Fruit fly (Drosophila melanogaster) whole organism, adult: ENCODE results near the gene polybromo.

ENCODE experiments used
- CG11617 ChIP-seq: fragments of 200-800 bp; sonication (Bioruptor generic); optimal IDR thresholded peaks from 2 replicates; lab custom pipeline; 2017; ENCODE audit warnings: mild to moderate bottlenecking, missing biosample characterization, missing genetic modification reagents, missing genetic modification characterization
- CG12768 ChIP-seq: fragments of 200-800 bp; sonication (Bioruptor generic); optimal IDR thresholded peaks from 2 replicates; lab custom pipeline; 2017; ENCODE audit warnings: missing biosample characterization, missing genetic modification characterization, mild to moderate bottlenecking, moderate library complexity, missing genetic modification reagents
- CG14711 ChIP-seq: fragments of 200-800 bp; sonication (Bioruptor generic); optimal IDR thresholded peaks from 2 replicates; lab custom pipeline; 2018; ENCODE audit warnings: missing biosample characterization, mild to moderate bottlenecking, missing genetic modification characterization, moderate library complexity
- CG1620 ChIP-seq: fragments of 200-800 bp; sonication (Bioruptor generic); optimal IDR thresholded peaks from 2 replicates; lab custom pipeline; 2016; ENCODE audit warnings: missing biosample characterization, missing genetic modification characterization
- CG33017 ChIP-seq: fragments of 200-800 bp; sonication (Bioruptor generic); optimal IDR thresholded peaks from 2 replicates; lab custom pipeline; 2018; ENCODE audit warnings: missing biosample characterization, mild to moderate bottlenecking, missing genetic modification characterization, moderate library complexity
- CG5204 ChIP-seq: fragments of 200-800 bp; sonication (Bioruptor generic); optimal IDR thresholded peaks from 2 replicates; lab custom pipeline; 2016; ENCODE audit warnings: missing biosample characterization, missing genetic modification characterization
- CG7045 ChIP-seq: fragments of 200-800 bp; sonication (Bioruptor generic); optimal IDR thresholded peaks from 2 replicates; lab custom pipeline; 2017; ENCODE audit warnings: missing biosample characterization, mild to moderate bottlenecking, missing genetic modification characterization
- CG7101 ChIP-seq: fragments of 200-800 bp; sonication (Bioruptor generic); optimal IDR thresholded peaks from 2 replicates; lab custom pipeline; 2018; ENCODE audit warnings: missing biosample characterization, mild to moderate bottlenecking, missing genetic modification characterization, moderate library complexity
- Clk ChIP-seq: fragments of 200-800 bp; sonication (Bioruptor generic); optimal IDR thresholded peaks from 2 replicates; lab custom pipeline; 2017; ENCODE audit warnings: missing biosample characterization, missing genetic modification characterization
- Crg-1 ChIP-seq: fragments of 200-800 bp; sonication (Bioruptor generic); optimal IDR thresholded peaks from 2 replicates; lab custom pipeline; 2016; ENCODE audit warnings: missing biosample characterization, missing genetic modification characterization
- Hr96 ChIP-seq: fragments of 200-800 bp; sonication (Bioruptor generic); optimal IDR thresholded peaks from 2 replicates; lab custom pipeline; 2016; ENCODE audit warnings: missing biosample characterization, missing genetic modification characterization
- Mnt ChIP-seq: fragments of 200-800 bp; sonication (Bioruptor generic); optimal IDR thresholded peaks from 2 replicates; lab custom pipeline; 2016; ENCODE audit warnings: missing biosample characterization, mild to moderate bottlenecking, missing genetic modification characterization
- bab1 ChIP-seq: fragments of 200-800 bp; sonication (Bioruptor generic); optimal IDR thresholded peaks from 3 replicates; lab custom pipeline; 2019; ENCODE audit warnings: missing biosample characterization, mild to moderate bottlenecking, missing genetic modification characterization, moderate library complexity
- cic ChIP-seq: fragments of 200-800 bp; sonication (Bioruptor generic); optimal IDR thresholded peaks from 2 replicates; lab custom pipeline; 2017; ENCODE audit warnings: missing biosample characterization, mild to moderate bottlenecking, missing genetic modification characterization, moderate library complexity
- cnc ChIP-seq, 2 experiments: fragments of >200 bp; optimal IDR thresholded peaks; 2 replicates each; lab custom pipeline; 2017
- kay ChIP-seq: fragments of 200-800 bp; sonication (Bioruptor generic); peaks from one replicate; lab custom pipeline; 2016; ENCODE audit warnings: missing biosample characterization, missing genetic modification characterization, borderline replicate concordance
- ovo ChIP-seq: fragments of 200-800 bp; sonication (Bioruptor generic); optimal IDR thresholded peaks from 2 replicates; lab custom pipeline; 2016; ENCODE audit warnings: missing biosample characterization, missing genetic modification characterization
- pad ChIP-seq: fragments of 200-800 bp; sonication (Bioruptor generic); optimal IDR thresholded peaks from 3 replicates; lab custom pipeline; 2017; ENCODE audit warnings: missing biosample characterization, missing genetic modification characterization, mild to moderate bottlenecking, moderate library complexity, missing genetic modification reagents
- tj ChIP-seq: fragments of 200-800 bp; sonication (Bioruptor generic); optimal IDR thresholded peaks from 3 replicates; lab custom pipeline; 2017; ENCODE audit warnings: missing biosample characterization, mild to moderate bottlenecking, missing genetic modification characterization, moderate library complexity
- toe ChIP-seq: fragments of 200-800 bp; sonication (Bioruptor generic); optimal IDR thresholded peaks from 2 replicates; lab custom pipeline; 2016; ENCODE audit warnings: missing biosample characterization, missing genetic modification characterization

polybromo gene

dm6 chr3R:24841063-24841462, 36.0 kb upstream of the polybromo start, which contains the start of gene CG33658:
TSS of gene CG33658 (minus strand) at chr3R:24841163.
- TF ChIP-seq Crg-1 (GFP tag; lab: Kevin White, UChicago), result no peak
- no peak for TF ChIP-seq ovo
- TF ChIP-seq CG5204 (GFP tag; lab: Kevin White, UChicago), result no peak
- no peak for TF ChIP-seq Hr96 (GFP tag; lab: Kevin White, UChicago)
- no peak for TF ChIP-seq pad (GFP tag; lab: Kevin White, UChicago)

- TF ChIP-seq toe (no peak), CG11617 (GFP tag; lab: Kevin White, UChicago) (no peak), CG5204 (GFP tag; lab: Kevin White, UChicago) (no peak)
Observed at dm6 chr3R:24833652-24834051, 28.6 kb upstream of the polybromo start, which contains the start of gene sosie. TSS of gene sosie (plus strand) at chr3R:24833952.

- peak; percentile 14 for TF ChIP-seq Crg-1 (GFP tag; lab: Kevin White, UChicago)
- peak; percentile 46 for TF ChIP-seq ovo
- peak; percentile 36 for TF ChIP-seq pad (GFP tag; lab: Kevin White, UChicago)
- no peak for TF ChIP-seq Hr96 (GFP tag; lab: Kevin White, UChicago)
- TF ChIP-seq CG1620, result peak; percentile 67
- peak; percentile 67 for TF ChIP-seq CG7101 (tag; lab: Kevin White, UChicago)
- no peak for TF ChIP-seq Clk (GFP tag; lab: Kevin White, UChicago)
- TF ChIP-seq CG5204 (GFP tag; lab: Kevin White, UChicago), result peak; percentile 40
- peak; percentile 62 for TF ChIP-seq kay
- TF ChIP-seq cic (GFP tag; lab: Kevin White, UChicago), result no peak
- peak; percentile 54 for TF ChIP-seq CG11617 (GFP tag; lab: Kevin White, UChicago)
- TF ChIP-seq Mnt (GFP tag; lab: Kevin White, UChicago), result peak; percentile 25
- peak; percentile 71 for TF ChIP-seq toe
- peak; percentile 67 for TF ChIP-seq CG14711 (tag; lab: Kevin White, UChicago)
- peak; percentile 41 for TF ChIP-seq CG7045 (GFP tag; lab: Kevin White, UChicago)
- peak; percentile 37 for TF ChIP-seq CG33017 (tag; lab: Kevin White, UChicago)
- peak; percentile 76 for TF ChIP-seq bab1 (GFP tag; lab: Kevin White, UChicago)
- TF ChIP-seq cnc (optimal IDR thresholded peaks at IDR 0.05; lab: Kevin White, UChicago), result no peak
- no peak for TF ChIP-seq CG12768
- peak; percentile 35 for TF ChIP-seq tj
Observed at dm6 chr3R:24829887-24830351, 24.9 kb upstream of the polybromo start, which contains the start of the genes Kaz and CG43273. TSS of gene Kaz (minus strand) at chr3R:24829959. TSS of gene CG43273 (plus strand) at chr3R:24830301.

dm6 chr3R:24828234-24828633, 23.2 kb upstream of the polybromo start, which contains the start of gene RabX4:
TSS of gene RabX4 (minus strand) at chr3R:24828409.
- peak; percentile 35 for TF ChIP-seq kay
- TF ChIP-seq toe, result no peak
- no peak for TF ChIP-seq CG5204 (GFP tag; lab: Kevin White, UChicago)
- TF ChIP-seq CG7101 (tag; lab: Kevin White, UChicago), result no peak
- TF ChIP-seq CG7045 (GFP tag; lab: Kevin White, UChicago), result no peak
- no peak for TF ChIP-seq pad (GFP tag; lab: Kevin White, UChicago)

- TF ChIP-seq CG33017 (tag; lab: Kevin White, UChicago), result no peak
Observed at dm6 chr3R:24825548-24825947, 20.5 kb upstream of the polybromo start, which contains the start of gene niki. TSS of gene niki (minus strand) at chr3R:24825648.

dm6 chr3R:24823061-24823460, 18.0 kb upstream of the polybromo start:
- no peak for TF ChIP-seq Mnt (GFP tag; lab: Kevin White, UChicago)
- TF ChIP-seq cnc (optimal IDR thresholded peaks at IDR 0.05; lab: Kevin White, UChicago), result no peak
- TF ChIP-seq toe, result no peak
- no peak for TF ChIP-seq kay
- no peak for TF ChIP-seq CG12768
- no peak for TF ChIP-seq CG5204 (GFP tag; lab: Kevin White, UChicago)
- TF ChIP-seq CG11617 (GFP tag; lab: Kevin White, UChicago), result no peak
- TF ChIP-seq Crg-1 (GFP tag; lab: Kevin White, UChicago), result no peak

dm6 chr3R:24816993-24817854, 12.2 kb upstream of the polybromo start, which contains the start of the genes CG5808 and Saf-B:
TSS of gene CG5808 (minus strand) at chr3R:24817007.
TSS of gene Saf-B (plus strand) at chr3R:24817464.
- TF ChIP-seq pad (GFP tag; lab: Kevin White, UChicago) (no peak), kay (no peak), CG7101 (tag; lab: Kevin White, UChicago) (no peak), Mnt (GFP tag; lab: Kevin White, UChicago) (no peak), cnc (optimal IDR thresholded peaks at IDR 0.05; lab: Kevin White, UChicago) (no peak), toe (no peak), CG11617 (GFP tag; lab: Kevin White, UChicago) (peak; percentile 45), Crg-1 (GFP tag; lab: Kevin White, UChicago) (no peak), CG1620 (peak; percentile 53), CG33017 (tag; lab: Kevin White, UChicago) (no peak), CG7045 (GFP tag; lab: Kevin White, UChicago) (no peak), Clk (GFP tag; lab: Kevin White, UChicago) (no peak), CG5204 (GFP tag; lab: Kevin White, UChicago) (no peak), CG14711 (tag; lab: Kevin White, UChicago) (peak; percentile 44), ovo (no peak), Hr96 (GFP tag; lab: Kevin White, UChicago) (no peak), bab1 (GFP tag; lab: Kevin White, UChicago) (no peak), CG12768 (peak; percentile 38), cic (GFP tag; lab: Kevin White, UChicago) (no peak), tj (peak; percentile 5)
